Worm (Caenorhabditis elegans): ENCODE results near the gene asp-13.

DNA sequence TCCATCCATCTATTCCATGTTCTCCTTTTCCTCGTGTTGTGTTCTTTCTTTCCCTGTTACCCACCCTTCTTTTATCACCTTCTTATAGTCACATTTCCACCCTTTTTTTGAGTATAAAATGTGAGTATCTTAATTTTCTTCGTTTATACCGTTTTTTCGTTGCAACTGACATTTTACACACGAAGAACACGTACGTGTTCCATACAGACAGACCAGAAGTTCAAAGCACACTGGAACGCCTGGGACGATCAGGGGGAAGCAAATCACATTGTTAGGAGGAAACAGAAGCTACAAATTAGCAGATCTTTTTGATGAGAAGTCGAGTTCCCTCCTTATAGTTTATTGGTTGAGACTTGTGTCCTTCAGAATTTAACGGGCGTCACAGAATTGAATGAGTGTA lies 27.3 kb downstream of the asp-13 start:
- no peak for TF ChIP-seq F37D6.2 (tag; optimal IDR thresholded peaks at IDR 0.05)
- TF ChIP-seq pha-4 (GFP tag; IDR thresholded peaks at IDR 0.05), result no peak
- TF ChIP-seq pha-4 (tag; optimal IDR thresholded peaks at IDR 0.05), result no peak
- TF ChIP-seq spr-3 (GFP tag; optimal IDR thresholded peaks at IDR 0.05), result no peak
- TF ChIP-seq R02D3.7 (tag; optimal IDR thresholded peaks at IDR 0.05), result no peak
- no peak for TF ChIP-seq nhr-77 (tag; optimal IDR thresholded peaks at IDR 0.05)
- peak; percentile 68 for TF ChIP-seq ama-1 (optimal IDR thresholded peaks at IDR 0.05)
- no peak for TF ChIP-seq snpc-1.2 (GFP tag; IDR thresholded peaks at IDR 0.05)
- no peak for TF ChIP-seq fos-1 (tag; optimal IDR thresholded peaks at IDR 0.05)
- no peak for TF ChIP-seq ztf-11 (tag; optimal IDR thresholded peaks at IDR 0.05)
- no peak for TF ChIP-seq egl-27 (tag; optimal IDR thresholded peaks at IDR 0.05)
- TF ChIP-seq php-3 (GFP tag; IDR thresholded peaks at IDR 0.05), result no peak
- TF ChIP-seq nhr-102 (tag; optimal IDR thresholded peaks at IDR 0.05), result no peak
- no peak for TF ChIP-seq unc-130 (GFP tag; optimal IDR thresholded peaks at IDR 0.05)
